Fruit fly (Drosophila melanogaster): Measurements from ENCODE around the gene CG32547.
A peak's percentile ranks its signal among the peaks of the same experiment; 100 is the strongest.

Gene CG32547

dm6 chrX:18517415-18517814, 38.1 kb upstream of the CG32547 start (continued):
- no peak for TF ChIP-seq gro (GFP tag; optimal IDR thresholded peaks at IDR 0.05)
- TF ChIP-seq nmo (GFP tag; optimal IDR thresholded peaks at IDR 0.05) = peak; percentile 47
- TF ChIP-seq CG1832 (GFP tag; optimal IDR thresholded peaks at IDR 0.05) = no peak
- peak; percentile 45 for TF ChIP-seq CG7839 (tag; optimal IDR thresholded peaks at IDR 0.05)
- TF ChIP-seq CG15269 (tag; optimal IDR thresholded peaks at IDR 0.05) = peak; percentile 47
- peak; percentile 23 to 47 for TF ChIP-seq dpn (GFP tag; optimal IDR thresholded peaks at IDR 0.05)
- 0 out of 2 replicates have a peak, but pooled peaks have one; percentile 14 for TF ChIP-seq CG1024 (GFP tag; IDR thresholded peaks at IDR 0.05)
- no peak for TF ChIP-seq tup (GFP tag; optimal IDR thresholded peaks at IDR 0.05)
- no peak for TF ChIP-seq nerfin-1 (tag; optimal IDR thresholded peaks at IDR 0.05)
- peak; percentile 6 for TF ChIP-seq Myb (GFP tag; optimal IDR thresholded peaks at IDR 0.05)
- peak; percentile 51; the same call in 2 of the 3 replicates for TF ChIP-seq Optix (GFP tag; IDR thresholded peaks at IDR 0.05)
- peak; percentile 92 for TF ChIP-seq CG17359 (tag; optimal IDR thresholded peaks at IDR 0.05)
- TF ChIP-seq D (optimal IDR thresholded peaks at IDR 0.05) = no peak
- TF ChIP-seq D (GFP tag; optimal IDR thresholded peaks at IDR 0.05) = no peak
- TF ChIP-seq CG9817 (tag; optimal IDR thresholded peaks at IDR 0.05) = no peak
- TF ChIP-seq CG9437 (GFP tag; optimal IDR thresholded peaks at IDR 0.05) = no peak
- peak; percentile 77 for TF ChIP-seq ci (GFP tag; IDR thresholded peaks at IDR 0.05)
- TF ChIP-seq CG10431 (GFP tag; optimal IDR thresholded peaks at IDR 0.05) = peak; percentile 55
- no peak for TF ChIP-seq CG13894 (tag; optimal IDR thresholded peaks at IDR 0.05)
- TF ChIP-seq HLH3B (GFP tag; IDR thresholded peaks at IDR 0.05) = no peak
- no peak for TF ChIP-seq CG16863 (GFP tag; optimal IDR thresholded peaks at IDR 0.05)
- TF ChIP-seq NC2α (GFP tag; optimal IDR thresholded peaks at IDR 0.05) = no peak
- no peak for TF ChIP-seq CG3281 (GFP tag; optimal IDR thresholded peaks at IDR 0.05)
- no peak for TF ChIP-seq CG6791 (GFP tag; IDR thresholded peaks at IDR 0.05; ENCODE audit: partially characterized antibody)

- TF ChIP-seq bbx (GFP tag; IDR thresholded peaks at IDR 0.05; ENCODE audit: partially characterized antibody) (no peak), h (optimal IDR thresholded peaks at IDR 0.05) (no peak), Myb (GFP tag; optimal IDR thresholded peaks at IDR 0.05) (no peak), CG3281 (GFP tag; optimal IDR thresholded peaks at IDR 0.05) (no peak), cg (GFP tag; optimal IDR thresholded peaks at IDR 0.05) (peak; percentile 90), ftz-f1 (GFP tag; optimal IDR thresholded peaks at IDR 0.05) (no peak), ci (GFP tag; IDR thresholded peaks at IDR 0.05) (no peak), MESR4 (GFP tag; optimal IDR thresholded peaks at IDR 0.05) (no peak), CG17359 (tag; optimal IDR thresholded peaks at IDR 0.05) (no peak), fd64A (GFP tag; optimal IDR thresholded peaks at IDR 0.05) (no peak), tio (GFP tag; optimal IDR thresholded peaks at IDR 0.05) (peak; percentile 3), Doc3 (GFP tag; IDR thresholded peaks at IDR 0.05; ENCODE audit: partially characterized antibody) (no peak), Hr51 (GFP tag; optimal IDR thresholded peaks at IDR 0.05) (no peak), CHES-1-like (GFP tag; optimal IDR thresholded peaks at IDR 0.05) (no peak), eve (GFP tag; optimal IDR thresholded peaks at IDR 0.05) (no peak), gsb-n (tag; optimal IDR thresholded peaks at IDR 0.05) (peak; percentile 39), CG7839 (tag; optimal IDR thresholded peaks at IDR 0.05) (no peak), sqz (GFP tag; optimal IDR thresholded peaks at IDR 0.05) (no peak), ato (GFP tag; IDR thresholded peaks at IDR 0.05; ENCODE audit: partially characterized antibody) (no peak), HLHmδ (GFP tag; optimal IDR thresholded peaks at IDR 0.05) (no peak), CG9797 (GFP tag; optimal IDR thresholded peaks at IDR 0.05) (no peak), psq (GFP tag; optimal IDR thresholded peaks at IDR 0.05) (no peak), hb (GFP tag; IDR thresholded peaks at IDR 0.05; ENCODE audit: partially characterized antibody) (no peak), br (optimal IDR thresholded peaks at IDR 0.05) (no peak), CG2199 (GFP tag; IDR thresholded peaks at IDR 0.05) (0 out of 3 replicates have a peak, but pooled peaks have one; percentile 39), fru (optimal IDR thresholded peaks at IDR 0.05) (no peak), HmgZ (tag; optimal IDR thresholded peaks at IDR 0.05) (no peak), sr (GFP tag; IDR thresholded peaks at IDR 0.05) (no peak), insv (GFP tag; optimal IDR thresholded peaks at IDR 0.05) (peak; percentile 63 to 93), CG6854 (GFP tag; optimal IDR thresholded peaks at IDR 0.05) (no peak), PHDP (tag; optimal IDR thresholded peaks at IDR 0.05) (no peak)
These were observed 36.8 kb upstream of the CG32547 start for dm6 chrX:18515988-18516541.

Data from whole organism, embryonic.